Worm (Caenorhabditis elegans): ENCODE measurements around the gene srg-28.

ce11 chrV:5358772-5359171, 24.1 kb downstream of the srg-28 start, which contains the start of gene nhr-216:
- TF ChIP-seq nhr-12 (tag; optimal IDR thresholded peaks at IDR 0.05) (no peak), nhr-28 (tag; optimal IDR thresholded peaks at IDR 0.05) (no peak), nhr-237 (tag; optimal IDR thresholded peaks at IDR 0.05) (no peak), unc-62 (GFP tag; optimal IDR thresholded peaks at IDR 0.05) (no peak), unc-120 (tag; optimal IDR thresholded peaks at IDR 0.05; ENCODE audit: poor library complexity, severe bottlenecking) (no peak), nhr-76 (tag; optimal IDR thresholded peaks at IDR 0.05) (no peak), lin-13 (tag; optimal IDR thresholded peaks at IDR 0.05) (no peak), flh-1 (GFP tag; optimal IDR thresholded peaks at IDR 0.05) (no peak)

All from whole organism, mixed stage, embryonic.